Fruit fly (Drosophila melanogaster): ENCODE data around the gene CG14543.

The CG14543 gene

dm6 chr3R:26059195-26059594 lies 2.8 kb downstream of the CG14543 start, which contains the start of the genes RpL34a and Trmt61 (continued):
- TF ChIP-seq HLH3B (GFP tag; IDR thresholded peaks at IDR 0.05) (peak; percentile 80), Ada2b (GFP tag; IDR thresholded peaks at IDR 0.05) (peak; percentile 56), CG12391 (tag; optimal IDR thresholded peaks at IDR 0.05) (peak; percentile 94), CG7745 (tag; optimal IDR thresholded peaks at IDR 0.05) (peak; percentile 56), tx (GFP tag; optimal IDR thresholded peaks at IDR 0.05) (peak; percentile 53), cwo (GFP tag; optimal IDR thresholded peaks at IDR 0.05) (peak; percentile 63), nau (GFP tag; optimal IDR thresholded peaks at IDR 0.05) (peak; percentile 95), Ets65A (GFP tag) (peak; percentile 95), Stat92E (GFP tag; optimal IDR thresholded peaks at IDR 0.05) (peak in 1 of 3 experiments; percentile 82), CG6175 (GFP tag; IDR thresholded peaks at IDR 0.05) (peak; percentile 46; the same call in 1 of the 3 replicates), CG9437 (GFP tag; optimal IDR thresholded peaks at IDR 0.05) (peak; percentile 86), Hr51 (GFP tag; optimal IDR thresholded peaks at IDR 0.05) (peak; percentile 76 to 86), fd96Cb (tag; optimal IDR thresholded peaks at IDR 0.05) (peak; percentile 48), MBD-R2 (GFP tag; IDR thresholded peaks at IDR 0.05) (peak; percentile 65), NC2α (GFP tag; optimal IDR thresholded peaks at IDR 0.05) (peak; percentile 59), stwl (tag; optimal IDR thresholded peaks at IDR 0.05) (peak; percentile 84), CG3726 (GFP tag; IDR thresholded peaks at IDR 0.05) (peak; percentile 69; the same call in 1 of the 3 replicates), mirr (GFP tag; optimal IDR thresholded peaks at IDR 0.05) (peak; percentile 92), CG7357 (GFP tag; IDR thresholded peaks at IDR 0.05) (0 out of 3 replicates have a peak, but pooled peaks have one; percentile 24), slbo (GFP tag; IDR thresholded peaks at IDR 0.05) (peak; percentile 73), pzg (GFP tag; optimal IDR thresholded peaks at IDR 0.05) (peak; percentile 84), sqz (GFP tag; optimal IDR thresholded peaks at IDR 0.05) (peak; percentile 90), CG1832 (GFP tag; optimal IDR thresholded peaks at IDR 0.05) (no peak), Trl (optimal IDR thresholded peaks at IDR 0.05) (no peak), Trl (GFP tag; optimal IDR thresholded peaks at IDR 0.05) (peak; percentile 83), wor (GFP tag; IDR thresholded peaks at IDR 0.05) (peak; percentile 68), CG8359 (GFP tag; optimal IDR thresholded peaks at IDR 0.05; ENCODE audit: borderline replicate concordance) (peak; percentile 75), CG14050 (GFP tag; IDR thresholded peaks at IDR 0.05) (peak; percentile 63; the same call in 2 of the 3 replicates), sr (GFP tag; IDR thresholded peaks at IDR 0.05) (0 out of 3 replicates have a peak, but pooled peaks have one; percentile 39), lab (GFP tag; optimal IDR thresholded peaks at IDR 0.05) (peak; percentile 95), CG8281 (tag; optimal IDR thresholded peaks at IDR 0.05) (peak; percentile 66), CG8944 (GFP tag; optimal IDR thresholded peaks at IDR 0.05) (peak; percentile 46), CG9609 (GFP tag; optimal IDR thresholded peaks at IDR 0.05) (peak; percentile 69), CG1647 (GFP tag; optimal IDR thresholded peaks at IDR 0.05) (peak; percentile 63), CG4707 (GFP tag; optimal IDR thresholded peaks at IDR 0.05) (peak; percentile 70), Spps (tag; optimal IDR thresholded peaks at IDR 0.05) (peak; percentile 79), sna (GFP tag; IDR thresholded peaks at IDR 0.05; ENCODE audit: partially characterized antibody) (peak; percentile 92), cg (GFP tag; optimal IDR thresholded peaks at IDR 0.05) (no peak), Rfx (GFP tag; IDR thresholded peaks at IDR 0.05) (peak; percentile 79), ap (GFP tag; IDR thresholded peaks at IDR 0.05) (peak; percentile 55), Max (GFP tag; optimal IDR thresholded peaks at IDR 0.05) (peak; percentile 92), CG14667 (GFP tag; IDR thresholded peaks at IDR 0.05) (peak; percentile 41; the same call in 1 of the 2 replicates), CG2199 (GFP tag; IDR thresholded peaks at IDR 0.05) (no peak), Sry-δ (GFP tag; optimal IDR thresholded peaks at IDR 0.05) (peak; percentile 98), dmrt99B (tag; optimal IDR thresholded peaks at IDR 0.05) (peak; percentile 82), pan (optimal IDR thresholded peaks at IDR 0.05) (no peak), pan (GFP tag; optimal IDR thresholded peaks at IDR 0.05 in 1 of 2, IDR thresholded peaks at IDR 0.05 in 1 of 2) (peak in 1 of 2 experiments; percentile 83), her (GFP tag; optimal IDR thresholded peaks at IDR 0.05) (peak; percentile 46), CG7839 (tag; optimal IDR thresholded peaks at IDR 0.05) (peak; percentile 84), ken (GFP tag; IDR thresholded peaks at IDR 0.05) (peak; percentile 53; the same call in 1 of the 3 replicates)
